Worm (Caenorhabditis elegans) whole organism, L4/young adult: Measurements from ENCODE around the gene dlc-3.

Source experiments
- W03F9.2 ChIP-seq: fragments of 150-350 bp; optimal IDR thresholded peaks from 2 replicates; lab custom pipeline; 2014; ENCODE audit warnings: missing biosample characterization, missing genetic modification characterization
- dao-5 ChIP-seq: sonication (generic microtip); optimal IDR thresholded peaks from 2 replicates; lab custom pipeline; 2016; ENCODE audit warnings: missing genotype, missing genetic modification characterization, moderate library complexity, missing compliant biosample characterization
- him-1 ChIP-seq: sonication (generic microtip); optimal IDR thresholded peaks from 2 replicates; lab custom pipeline; 2016; ENCODE audit warnings: missing genotype, missing genetic modification reagents, missing genetic modification characterization, missing compliant biosample characterization

DNA sequence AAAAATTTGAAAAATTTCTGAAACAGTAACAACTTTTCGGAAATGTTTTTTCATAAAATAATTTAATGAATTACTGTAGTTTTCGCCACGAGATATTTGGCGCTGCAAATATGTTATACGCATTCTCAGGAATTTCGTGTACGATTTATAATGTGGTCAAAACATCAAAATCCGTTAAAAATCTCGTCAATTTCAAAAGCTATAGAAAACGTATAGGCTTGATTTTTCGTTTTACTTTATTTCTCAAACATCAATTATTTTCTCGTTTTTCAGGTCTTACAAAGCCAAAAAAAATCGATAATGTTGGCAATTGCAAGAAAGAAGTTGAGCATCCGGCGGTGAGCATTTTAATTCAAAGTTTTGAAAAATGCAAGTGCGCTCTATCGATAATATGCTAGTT is 10.9 kb downstream of the dlc-3 start, which contains the start of gene dlc-4:
- no peak for TF ChIP-seq dao-5 (tag; lab: Kevin White, UChicago)
- no peak for TF ChIP-seq him-1 (tag; lab: Kevin White, UChicago)
- no peak for TF ChIP-seq W03F9.2 (tag; lab: Kevin White, UChicago)
